Fruit fly (Drosophila melanogaster) whole organism, pupa: Measurements from ENCODE around the gene mRpS31.

Experiments used
- CG12605 ChIP-seq: fragments of 200-800 bp; sonication (Bioruptor generic); IDR thresholded peaks from 2 replicates; pipeline ENCODE4 v1.3.6; 2022; ENCODE audit warnings: missing biosample characterization, missing genetic modification characterization
- CG13204 ChIP-seq: fragments of 200-800 bp; sonication (Bioruptor generic); optimal IDR thresholded peaks from 2 replicates; lab custom pipeline; 2018; ENCODE audit warnings: missing biosample characterization, mild to moderate bottlenecking, missing genetic modification characterization, moderate library complexity
- CG15710 ChIP-seq: fragments of 200-800 bp; sonication (Bioruptor generic); optimal IDR thresholded peaks from 2 replicates; lab custom pipeline; 2018; ENCODE audit warnings: missing biosample characterization, mild to moderate bottlenecking, missing genetic modification characterization, moderate library complexity
- CG32121 ChIP-seq: fragments of 200-800 bp; sonication (Bioruptor generic); IDR thresholded peaks from 2 replicates; pipeline ENCODE4 v1.3.6; 2022; ENCODE audit warnings: missing biosample characterization, missing genetic modification characterization
- CG9948 ChIP-seq: fragments of 200-800 bp; sonication (Bioruptor generic); optimal IDR thresholded peaks from 2 replicates; lab custom pipeline; 2018; ENCODE audit warnings: missing biosample characterization, mild to moderate bottlenecking, missing genetic modification characterization, moderate library complexity
- D1 ChIP-seq: fragments of 200-800 bp; sonication (Bioruptor generic); optimal IDR thresholded peaks from 2 replicates; lab custom pipeline; 2018; ENCODE audit warnings: missing biosample characterization, mild to moderate bottlenecking, missing genetic modification characterization, moderate library complexity
- Pif1A ChIP-seq: fragments of 200-800 bp; sonication (Bioruptor generic); optimal IDR thresholded peaks from 3 replicates; lab custom pipeline; 2016; ENCODE audit warnings: missing biosample characterization, missing genetic modification characterization
- Pif1B ChIP-seq: fragments of 200-800 bp; sonication (Bioruptor generic); optimal IDR thresholded peaks from 3 replicates; lab custom pipeline; 2016; ENCODE audit warnings: missing biosample characterization, missing genetic modification characterization
- Snoo ChIP-seq: fragments of 200-800 bp; sonication (Bioruptor generic); optimal IDR thresholded peaks from 3 replicates; lab custom pipeline; 2017; ENCODE audit warnings: missing biosample characterization, mild to moderate bottlenecking, missing genetic modification characterization, inconsistent platforms

- no peak for TF ChIP-seq Snoo (tag; lab: Kevin White, UChicago)
- TF ChIP-seq Pif1B (GFP tag; lab: Kevin White, UChicago): no peak
- TF ChIP-seq CG32121: no peak
- no peak for TF ChIP-seq Pif1A (GFP tag; lab: Kevin White, UChicago)
- no peak for TF ChIP-seq CG15710 (tag; lab: Kevin White, UChicago)
- no peak for TF ChIP-seq CG9948 (tag; lab: Kevin White, UChicago)
- TF ChIP-seq CG12605 (GFP tag; lab: Robert Waterston, UW): no peak
- TF ChIP-seq CG13204: no peak
- no peak for TF ChIP-seq D1 (tag; lab: Kevin White, UChicago)
These were observed 34.1 kb downstream of the mRpS31 start for dm6 chr3L:16039063-16039462.
